Fruit fly (Drosophila melanogaster): ENCODE results near the gene Tsp3A.
A peak's percentile ranks its signal among the peaks of the same experiment; 100 is the strongest.

Gene Tsp3A

DNA sequence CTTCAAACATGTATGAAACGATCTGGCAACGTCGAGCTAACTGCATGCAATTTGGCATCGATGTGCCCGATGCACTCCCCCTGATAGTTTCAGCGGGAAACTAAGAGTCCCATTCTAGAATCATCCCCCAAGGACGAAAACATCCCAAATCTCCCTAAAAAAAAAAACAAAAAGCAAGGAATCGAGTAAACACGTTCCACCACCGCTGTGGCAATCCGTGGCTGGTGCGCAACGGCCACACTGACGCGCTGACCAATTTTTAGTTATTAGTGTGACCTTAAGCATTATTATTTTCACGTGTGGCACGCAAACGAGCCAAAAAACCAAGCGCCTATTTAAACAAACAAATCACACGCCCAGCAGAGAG is 33.8 kb downstream of the Tsp3A start, which contains the start of gene wds (continued):
- TF ChIP-seq HLHmδ (GFP tag; optimal IDR thresholded peaks at IDR 0.05) (no peak), Asciz (GFP tag; optimal IDR thresholded peaks at IDR 0.05) (no peak), tx (GFP tag; optimal IDR thresholded peaks at IDR 0.05) (no peak), CG7928 (GFP tag; optimal IDR thresholded peaks at IDR 0.05) (no peak), lab (GFP tag; optimal IDR thresholded peaks at IDR 0.05) (no peak), CG9215 (GFP tag; IDR thresholded peaks at IDR 0.05) (0 out of 2 replicates have a peak, but pooled peaks have one; percentile 5), tgo (GFP tag; IDR thresholded peaks at IDR 0.05) (no peak), CG6272 (GFP tag; IDR thresholded peaks at IDR 0.05) (no peak), MESR4 (GFP tag; optimal IDR thresholded peaks at IDR 0.05) (peak; percentile 61), CG2116 (GFP tag; optimal IDR thresholded peaks at IDR 0.05) (peak; percentile 75), CG5180 (GFP tag; optimal IDR thresholded peaks at IDR 0.05) (no peak), Hsf (GFP tag; optimal IDR thresholded peaks at IDR 0.05) (no peak), bowl (GFP tag; IDR thresholded peaks at IDR 0.05) (no peak), Opbp (GFP tag; IDR thresholded peaks at IDR 0.05; ENCODE audit: partially characterized antibody) (no peak), knrl (GFP tag; IDR thresholded peaks at IDR 0.05; ENCODE audit: partially characterized antibody) (no peak), so (GFP tag; IDR thresholded peaks at IDR 0.05) (no peak), CG13424 (tag; optimal IDR thresholded peaks at IDR 0.05) (no peak), ftz-f1 (GFP tag; optimal IDR thresholded peaks at IDR 0.05) (no peak), Kr (GFP tag; optimal IDR thresholded peaks at IDR 0.05) (no peak), gem (tag; optimal IDR thresholded peaks at IDR 0.05) (no peak), maf-S (GFP tag; optimal IDR thresholded peaks at IDR 0.05) (no peak), Sin3A (optimal IDR thresholded peaks at IDR 0.05) (peak; percentile 68), mam (GFP tag; optimal IDR thresholded peaks at IDR 0.05) (peak; percentile 4), gfzf (GFP tag; optimal IDR thresholded peaks at IDR 0.05) (peak; percentile 83), CG3726 (GFP tag; IDR thresholded peaks at IDR 0.05) (no peak), CG31388 (GFP tag; optimal IDR thresholded peaks at IDR 0.05) (no peak), toy (GFP tag; IDR thresholded peaks at IDR 0.05) (no peak), Ssrp (tag; optimal IDR thresholded peaks at IDR 0.05) (no peak), Tbp (GFP tag; optimal IDR thresholded peaks at IDR 0.05) (peak; percentile 42), Sry-δ (GFP tag; optimal IDR thresholded peaks at IDR 0.05) (peak; percentile 38), nerfin-2 (GFP tag; IDR thresholded peaks at IDR 0.05; ENCODE audit: partially characterized antibody) (no peak), Deaf1 (tag; optimal IDR thresholded peaks at IDR 0.05) (no peak), Hr3 (GFP tag; optimal IDR thresholded peaks at IDR 0.05) (no peak), sug (tag; optimal IDR thresholded peaks at IDR 0.05) (no peak), pros (GFP tag; optimal IDR thresholded peaks at IDR 0.05) (no peak), CG4617 (GFP tag; optimal IDR thresholded peaks at IDR 0.05; ENCODE audit: borderline replicate concordance) (peak; percentile 25)

- TF ChIP-seq Scr (GFP tag; IDR thresholded peaks at IDR 0.05; ENCODE audit: partially characterized antibody) (0 out of 2 replicates have a peak, but pooled peaks have one; percentile 20), Nf-YB (GFP tag; optimal IDR thresholded peaks at IDR 0.05) (no peak), CG12071 (GFP tag; optimal IDR thresholded peaks at IDR 0.05) (no peak), pan (optimal IDR thresholded peaks at IDR 0.05) (no peak), pan (GFP tag; optimal IDR thresholded peaks at IDR 0.05 in 1 of 2, IDR thresholded peaks at IDR 0.05 in 1 of 2) (peak in 1 of 2 experiments; percentile 15), kay (GFP tag; optimal IDR thresholded peaks at IDR 0.05) (no peak), phol (tag; optimal IDR thresholded peaks at IDR 0.05) (peak; percentile 63), ind (GFP tag; optimal IDR thresholded peaks at IDR 0.05) (peak; percentile 6), amos (GFP tag; IDR thresholded peaks at IDR 0.05; ENCODE audit: partially characterized antibody) (peak; percentile 13; the same call in 1 of the 2 replicates), MESR4 (GFP tag; optimal IDR thresholded peaks at IDR 0.05) (peak; percentile 53), CG8290 (GFP tag; optimal IDR thresholded peaks at IDR 0.05) (no peak), CG8290 (tag; optimal IDR thresholded peaks at IDR 0.05) (no peak), chif (GFP tag; optimal IDR thresholded peaks at IDR 0.05) (no peak), Hey (tag; optimal IDR thresholded peaks at IDR 0.05) (no peak), CG1602 (GFP tag; optimal IDR thresholded peaks at IDR 0.05) (peak; percentile 2), nom (GFP tag; optimal IDR thresholded peaks at IDR 0.05) (peak; percentile 13), CG11504 (tag; optimal IDR thresholded peaks at IDR 0.05) (peak; percentile 6)
Observed at dm6 chrX:2585055-2585715, 34.4 kb downstream of the Tsp3A start, which contains the start of gene CG13760. Gene CG13760 (minus strand): TSS chrX:2585699.
